Worm (Caenorhabditis elegans): ENCODE results near the gene csq-1.

ce11 chrX:14657445-14657844, 27.2 kb upstream of the csq-1 start:
- TF ChIP-seq ztf-11 (tag; optimal IDR thresholded peaks at IDR 0.05) (no peak), lin-39 (tag; optimal IDR thresholded peaks at IDR 0.05) (no peak), ZK546.5 (tag; optimal IDR thresholded peaks at IDR 0.05) (no peak), ztf-4 (tag; optimal IDR thresholded peaks at IDR 0.05) (no peak)

All from whole organism, L2 larva.